Worm (Caenorhabditis elegans) whole organism, L3 larva: Measurements from ENCODE around the gene F40G9.14.

Experiments
- R02D3.7 ChIP-seq: fragments of 150-350 bp; optimal IDR thresholded peaks from 2 replicates; lab custom pipeline; 2014; ENCODE audit warnings: missing biosample characterization, missing genetic modification characterization
- ZK546.5 ChIP-seq: sonication (generic microtip); optimal IDR thresholded peaks from 2 replicates; lab custom pipeline; 2017; ENCODE audit warnings: missing biosample characterization, missing genetic modification characterization
- ama-1 ChIP-seq: fragments of 150-350 bp; optimal IDR thresholded peaks from 2 replicates; lab custom pipeline; 2018
- ceh-16 ChIP-seq: sonication (generic microtip); optimal IDR thresholded peaks from 2 replicates; lab custom pipeline; 2017; ENCODE audit warnings: missing biosample characterization, missing genetic modification characterization
- ceh-28 ChIP-seq: fragments of 150-350 bp; optimal IDR thresholded peaks from 2 replicates; lab custom pipeline; 2014; ENCODE audit warnings: missing biosample characterization, missing genetic modification reagents, missing genetic modification characterization
- ceh-82 ChIP-seq: fragments of 150-350 bp; optimal IDR thresholded peaks from 2 replicates; lab custom pipeline; 2014; ENCODE audit warnings: missing biosample characterization, missing genetic modification characterization
- daf-12 ChIP-seq: fragments of 150-350 bp; optimal IDR thresholded peaks from 2 replicates; lab custom pipeline; 2014; ENCODE audit warnings: missing biosample characterization, missing genetic modification reagents, missing genetic modification characterization
- egl-27 ChIP-seq: sonication (generic microtip); optimal IDR thresholded peaks from 4 replicates; lab custom pipeline; 2017; ENCODE audit warnings: missing biosample characterization, missing genetic modification reagents, missing genetic modification characterization
- elt-2 ChIP-seq: sonication (generic microtip); optimal IDR thresholded peaks from 2 replicates; lab custom pipeline; 2016; ENCODE audit warnings: missing genetic modification reagents, mild to moderate bottlenecking, missing genetic modification characterization, missing compliant biosample characterization
- fkh-10 ChIP-seq: sonication (generic microtip); optimal IDR thresholded peaks from 2 replicates; lab custom pipeline; 2017; ENCODE audit warnings: missing biosample characterization, missing genetic modification reagents, missing genetic modification characterization
- fkh-2 ChIP-seq: fragments of 150-350 bp; optimal IDR thresholded peaks from 2 replicates; lab custom pipeline; 2014; ENCODE audit warnings: missing biosample characterization, missing genetic modification reagents, missing genetic modification characterization
- fos-1 ChIP-seq: fragments of 150-350 bp; optimal IDR thresholded peaks from 2 replicates; lab custom pipeline; 2014; ENCODE audit warnings: missing biosample characterization, missing genetic modification characterization
- hmg-11 ChIP-seq: sonication (generic microtip); optimal IDR thresholded peaks from 2 replicates; lab custom pipeline; 2016; ENCODE audit warnings: missing genetic modification characterization, missing compliant biosample characterization
- jun-1 ChIP-seq: fragments of 150-350 bp; optimal IDR thresholded peaks from 2 replicates; lab custom pipeline; 2014; ENCODE audit warnings: missing biosample characterization, missing genetic modification reagents, missing genetic modification characterization
- lin-15B ChIP-seq: fragments of 150-350 bp; optimal IDR thresholded peaks from 2 replicates; lab custom pipeline; 2014; ENCODE audit warnings: missing biosample characterization, missing genetic modification characterization
- lsy-12 ChIP-seq: sonication (generic microtip); optimal IDR thresholded peaks from 2 replicates; lab custom pipeline; 2016; ENCODE audit warnings: mild to moderate bottlenecking, missing genetic modification characterization, missing compliant biosample characterization
- mdl-1 ChIP-seq: fragments of 150-350 bp; optimal IDR thresholded peaks from 2 replicates; lab custom pipeline; 2014; ENCODE audit warnings: missing biosample characterization, missing genetic modification characterization
- nfya-1 ChIP-seq: sonication (generic microtip); optimal IDR thresholded peaks from 2 replicates; lab custom pipeline; 2017; ENCODE audit warnings: missing genetic modification characterization, mild to moderate bottlenecking, missing compliant biosample characterization, antibody characterized with exemption, moderate library complexity; ENCODE audit not compliant: insufficient read depth
- nhr-11 ChIP-seq: fragments of 150-350 bp; optimal IDR thresholded peaks from 2 replicates; lab custom pipeline; 2014; ENCODE audit warnings: missing biosample characterization, missing genetic modification characterization
- nhr-12 ChIP-seq: fragments of 150-350 bp; optimal IDR thresholded peaks from 2 replicates; lab custom pipeline; 2014; ENCODE audit warnings: missing biosample characterization, missing genetic modification characterization
- nhr-23 ChIP-seq: fragments of 150-350 bp; optimal IDR thresholded peaks from 2 replicates; lab custom pipeline; 2014; ENCODE audit warnings: missing biosample characterization, missing genetic modification reagents, missing genetic modification characterization
- nhr-237 ChIP-seq: fragments of 150-350 bp; optimal IDR thresholded peaks from 2 replicates; lab custom pipeline; 2014; ENCODE audit warnings: missing biosample characterization, missing genetic modification characterization
- nhr-25 ChIP-seq: sonication (generic microtip); optimal IDR thresholded peaks from 2 replicates; lab custom pipeline; 2017; ENCODE audit warnings: missing biosample characterization, missing genetic modification characterization
- nhr-43 ChIP-seq: sonication (generic microtip); optimal IDR thresholded peaks from 2 replicates; lab custom pipeline; 2016; ENCODE audit warnings: mild to moderate bottlenecking, missing genetic modification characterization, missing compliant biosample characterization; ENCODE audit not compliant: poor library complexity, severe bottlenecking
- nhr-67 ChIP-seq: fragments of 150-350 bp; optimal IDR thresholded peaks from 2 replicates; lab custom pipeline; 2014; ENCODE audit warnings: missing biosample characterization, missing genetic modification characterization
- nhr-76 ChIP-seq: fragments of 150-350 bp; sonication (generic microtip); optimal IDR thresholded peaks from 5 replicates; lab custom pipeline; 2014; ENCODE audit warnings: missing biosample characterization, missing genetic modification characterization
- nhr-77 ChIP-seq: fragments of 150-350 bp; optimal IDR thresholded peaks from 2 replicates; lab custom pipeline; 2014; ENCODE audit warnings: missing biosample characterization, missing genetic modification characterization
- pqm-1 ChIP-seq: fragments of 150-350 bp; optimal IDR thresholded peaks from 2 replicates; lab custom pipeline; 2017; ENCODE audit warnings: missing biosample characterization, missing genetic modification characterization, inconsistent platforms
- skn-1 ChIP-seq: fragments of 150-350 bp; optimal IDR thresholded peaks from 2 replicates; lab custom pipeline; 2014; ENCODE audit warnings: missing biosample characterization, missing genetic modification characterization
- snpc-4 ChIP-seq: fragments of 150-350 bp; optimal IDR thresholded peaks from 2 replicates; lab custom pipeline; 2014; ENCODE audit warnings: missing biosample characterization, missing genetic modification characterization
- tbx-2 ChIP-seq: sonication (generic microtip); optimal IDR thresholded peaks from 2 replicates; lab custom pipeline; 2016; ENCODE audit warnings: mild to moderate bottlenecking, missing genetic modification characterization, missing compliant biosample characterization
- zag-1 ChIP-seq: fragments of 150-350 bp; optimal IDR thresholded peaks from 2 replicates; lab custom pipeline; 2014; ENCODE audit warnings: missing biosample characterization, missing genetic modification characterization
- ztf-11 ChIP-seq: fragments of 150-350 bp; optimal IDR thresholded peaks from 2 replicates; lab custom pipeline; 2014; ENCODE audit warnings: missing biosample characterization, missing genetic modification characterization
- ztf-4 ChIP-seq: fragments of 150-350 bp; optimal IDR thresholded peaks from 2 replicates; lab custom pipeline; 2014; ENCODE audit warnings: missing biosample characterization, missing genetic modification characterization

The F40G9.14 gene

ce11 chrIII:180963-181362 lies 3.3 kb upstream of the F40G9.14 start, which contains the start of gene F40G9.5:
Gene F40G9.5 (plus strand): TSS chrIII:181263.
- TF ChIP-seq nhr-237 (tag; lab: Kevin White, UChicago) (no peak), hmg-11 (tag; lab: Kevin White, UChicago) (no peak), ZK546.5 (no peak), R02D3.7 (no peak), nhr-76 (tag; lab: Kevin White, UChicago) (no peak), ama-1 (no peak)

ce11 chrIII:179123-179592 lies 1.5 kb upstream of the F40G9.14 start, which contains the start of gene F40G9.6:
Gene F40G9.6 (plus strand): TSS chrIII:179542.
- TF ChIP-seq nhr-25 (tag; lab: Kevin White, UChicago), result no peak
- TF ChIP-seq pqm-1, result no peak
- TF ChIP-seq nhr-77 (tag; lab: Kevin White, UChicago), result no peak
- no peak for TF ChIP-seq ztf-4
- TF ChIP-seq nhr-67 (tag; lab: Kevin White, UChicago), result no peak
- TF ChIP-seq nhr-12 (tag; lab: Kevin White, UChicago), result no peak
- no peak for TF ChIP-seq ceh-28 (tag; lab: Kevin White, UChicago)
- no peak for TF ChIP-seq nhr-237 (tag; lab: Kevin White, UChicago)
- TF ChIP-seq skn-1, result no peak

ce11 chrIII:178126-178525 lies 511 bp upstream of the F40G9.14 start:
- TF ChIP-seq nhr-76 (tag; lab: Kevin White, UChicago) (no peak), lin-15B (no peak), nhr-237 (tag; lab: Kevin White, UChicago) (no peak), tbx-2 (tag; lab: Kevin White, UChicago) (no peak), elt-2 (tag; lab: Kevin White, UChicago) (no peak), zag-1 (no peak), ceh-82 (tag; lab: Kevin White, UChicago) (no peak), nhr-77 (tag; lab: Kevin White, UChicago) (no peak), hmg-11 (tag; lab: Kevin White, UChicago) (no peak)

- no peak for TF ChIP-seq nhr-11 (tag; lab: Kevin White, UChicago)
- TF ChIP-seq nhr-237 (tag; lab: Kevin White, UChicago), result no peak
- no peak for TF ChIP-seq lin-15B
- TF ChIP-seq fkh-2 (tag; lab: Kevin White, UChicago), result no peak
- no peak for TF ChIP-seq nhr-23 (tag; lab: Kevin White, UChicago)
- TF ChIP-seq snpc-4, result no peak
- no peak for TF ChIP-seq zag-1
- TF ChIP-seq ceh-16 (tag; lab: Kevin White, UChicago), result no peak
- TF ChIP-seq nhr-43 (tag; lab: Kevin White, UChicago), result no peak
- no peak for TF ChIP-seq fos-1
- no peak for TF ChIP-seq R02D3.7
- TF ChIP-seq nhr-76 (tag; lab: Kevin White, UChicago), result no peak
- TF ChIP-seq nhr-12 (tag; lab: Kevin White, UChicago), result no peak
- no peak for TF ChIP-seq nfya-1 (tag; lab: Kevin White, UChicago)
- no peak for TF ChIP-seq lsy-12 (tag; lab: Kevin White, UChicago)
- no peak for TF ChIP-seq ceh-82 (tag; lab: Kevin White, UChicago)
- no peak for TF ChIP-seq ztf-11
- TF ChIP-seq, all 47 proteins: peak for 0
Measured at ce11 chrIII:175733-176132, 1.9 kb downstream of the F40G9.14 start, which contains the start of gene clec-148. Gene clec-148 (minus strand): TSS chrIII:175833.

ce11 chrIII:173501-173900 lies 4.1 kb downstream of the F40G9.14 start, which contains the start of gene F40G9.19:
Gene F40G9.19 (plus strand): TSS chrIII:173801.
- TF ChIP-seq nhr-12 (tag; lab: Kevin White, UChicago), result no peak
- TF ChIP-seq lsy-12 (tag; lab: Kevin White, UChicago), result no peak
- TF ChIP-seq egl-27 (tag; lab: Kevin White, UChicago), result no peak
- no peak for TF ChIP-seq daf-12 (tag; lab: Kevin White, UChicago)
- no peak for TF ChIP-seq fkh-10 (GFP tag; lab: Kevin White, UChicago)
- TF ChIP-seq hmg-11 (tag; lab: Kevin White, UChicago), result no peak

- TF ChIP-seq ama-1, result no peak
- TF ChIP-seq ceh-16 (tag; lab: Kevin White, UChicago), result no peak
- TF ChIP-seq fkh-2 (tag; lab: Kevin White, UChicago), result no peak
- no peak for TF ChIP-seq nhr-11 (tag; lab: Kevin White, UChicago)
- no peak for TF ChIP-seq jun-1 (tag; lab: Kevin White, UChicago)
- TF ChIP-seq tbx-2 (tag; lab: Kevin White, UChicago), result no peak
- TF ChIP-seq ceh-28 (tag; lab: Kevin White, UChicago), result no peak
- no peak for TF ChIP-seq elt-2 (tag; lab: Kevin White, UChicago)
- no peak for TF ChIP-seq ZK546.5
- TF ChIP-seq mdl-1 (tag; lab: Kevin White, UChicago), result no peak
Measured at ce11 chrIII:171617-172016, 6.0 kb downstream of the F40G9.14 start, which contains the start of the genes F40G9.9 and F40G9.12. Gene F40G9.9 (minus strand): TSS chrIII:171717. Gene F40G9.12 (plus strand): TSS chrIII:171847.
